Fruit fly (Drosophila melanogaster) whole organism, embryonic: ENCODE measurements around the gene CG32488.

Experiments used
- Bgb ChIP-seq: fragments of 200-800 bp; sonication (Bioruptor generic); IDR thresholded peaks from 2 replicates; pipeline ENCODE4 v1.3.6; 2022; ENCODE audit warnings: missing biosample characterization, missing genetic modification characterization; ENCODE audit not compliant: partially characterized antibody
- Blimp-1 ChIP-seq: fragments of 200-800 bp; sonication (Bioruptor generic); optimal IDR thresholded peaks from 3 replicates; lab custom pipeline; 2018; ENCODE audit warnings: missing biosample characterization, missing genetic modification characterization, mild to moderate bottlenecking, moderate library complexity, missing genetic modification reagents
- Bteb2 ChIP-seq: fragments of 200-800 bp; sonication (Bioruptor generic); optimal IDR thresholded peaks from 2 replicates; lab custom pipeline; 2016; ENCODE audit warnings: missing biosample characterization, missing genetic modification characterization
- CG10959 ChIP-seq: fragments of 200-800 bp; sonication (Bioruptor generic); IDR thresholded peaks from 2 replicates; pipeline ENCODE4 v1.3.6; 2022; ENCODE audit warnings: missing biosample characterization, missing genetic modification characterization
- CG11093 ChIP-seq: fragments of 200-800 bp; sonication (Bioruptor generic); IDR thresholded peaks from 3 replicates; pipeline ENCODE4 v1.3.6; 2022; ENCODE audit warnings: missing biosample characterization, missing genetic modification characterization
- CG11504 ChIP-seq: fragments of 200-800 bp; sonication (Bioruptor generic); optimal IDR thresholded peaks from 3 replicates; lab custom pipeline; 2019; ENCODE audit warnings: missing biosample characterization, mild to moderate bottlenecking, missing genetic modification characterization, moderate library complexity
- CG12071 ChIP-seq: fragments of 200-800 bp; sonication (Bioruptor generic); optimal IDR thresholded peaks from 3 replicates; lab custom pipeline; 2018; ENCODE audit warnings: missing biosample characterization, mild to moderate bottlenecking, missing genetic modification characterization
- CG14014 ChIP-seq: fragments of 200-800 bp; sonication (Bioruptor generic); IDR thresholded peaks from 2 replicates; pipeline ENCODE4 v1.3.6; 2022; ENCODE audit warnings: missing biosample characterization, missing genetic modification characterization
- CG1602 ChIP-seq: fragments of 200-800 bp; sonication (Bioruptor generic); optimal IDR thresholded peaks from 3 replicates; lab custom pipeline; 2016; ENCODE audit warnings: missing biosample characterization, missing genetic modification characterization
- CG16813 ChIP-seq: fragments of 200-800 bp; sonication (Bioruptor generic); IDR thresholded peaks from 3 replicates; pipeline ENCODE4 v1.3.6; 2022; ENCODE audit warnings: missing biosample characterization, missing genetic modification characterization; ENCODE audit not compliant: partially characterized antibody
- CG17359 ChIP-seq: fragments of 200-800 bp; sonication (Bioruptor generic); optimal IDR thresholded peaks from 3 replicates; lab custom pipeline; 2018; ENCODE audit warnings: missing biosample characterization, mild to moderate bottlenecking, missing genetic modification characterization, moderate library complexity
- CG18764 ChIP-seq: fragments of 200-800 bp; sonication (Bioruptor generic); optimal IDR thresholded peaks from 3 replicates; lab custom pipeline; 2016; ENCODE audit warnings: missing biosample characterization, missing genetic modification characterization
- CG2116 ChIP-seq: fragments of 200-800 bp; sonication (Bioruptor generic); optimal IDR thresholded peaks from 3 replicates; lab custom pipeline; 2018; ENCODE audit warnings: missing biosample characterization, mild to moderate bottlenecking, missing genetic modification characterization
- CG2120 ChIP-seq: fragments of 200-800 bp; sonication (Bioruptor generic); optimal IDR thresholded peaks from 3 replicates; lab custom pipeline; 2016; ENCODE audit warnings: missing biosample characterization, missing genetic modification characterization
- CG2202 ChIP-seq: fragments of 200-800 bp; sonication (Bioruptor generic); optimal IDR thresholded peaks from 2 replicates; lab custom pipeline; 2018; ENCODE audit warnings: missing biosample characterization, mild to moderate bottlenecking, missing genetic modification characterization
- CG2875 ChIP-seq: fragments of 200-800 bp; sonication (Bioruptor generic); optimal IDR thresholded peaks from 2 replicates; lab custom pipeline; 2017; ENCODE audit warnings: missing biosample characterization, mild to moderate bottlenecking, missing genetic modification characterization, missing genetic modification reagents
- CG31365 ChIP-seq: fragments of 200-800 bp; sonication (Bioruptor generic); optimal IDR thresholded peaks from 2 replicates; lab custom pipeline; 2018; ENCODE audit warnings: missing biosample characterization, mild to moderate bottlenecking, missing genetic modification characterization
- CG3407 ChIP-seq: fragments of 200-800 bp; sonication (Bioruptor generic); optimal IDR thresholded peaks from 2 replicates; lab custom pipeline; 2018; ENCODE audit warnings: missing biosample characterization, mild to moderate bottlenecking, missing genetic modification characterization
- CG42726 ChIP-seq: fragments of 200-800 bp; sonication (Bioruptor generic); IDR thresholded peaks from 2 replicates; pipeline ENCODE4 v1.3.6; 2022; ENCODE audit warnings: missing biosample characterization, missing genetic modification characterization; ENCODE audit not compliant: partially characterized antibody
- CG4360 ChIP-seq: fragments of 200-800 bp; sonication (Bioruptor generic); IDR thresholded peaks from 2 replicates; pipeline ENCODE4 v1.3.6; 2022; ENCODE audit warnings: missing biosample characterization, missing genetic modification characterization
- CG4617 ChIP-seq: fragments of 200-800 bp; sonication (Bioruptor generic); optimal IDR thresholded peaks from 3 replicates; lab custom pipeline; 2016; ENCODE audit warnings: missing biosample characterization, missing genetic modification characterization, borderline replicate concordance
- CG4854 ChIP-seq: fragments of 200-800 bp; sonication (Bioruptor generic); optimal IDR thresholded peaks from 2 replicates; lab custom pipeline; 2016; ENCODE audit warnings: missing biosample characterization, missing genetic modification characterization, inconsistent platforms
- CG6689 ChIP-seq: fragments of 200-800 bp; sonication (Bioruptor generic); IDR thresholded peaks from 2 replicates; pipeline ENCODE4 v1.3.6; 2022; ENCODE audit warnings: missing biosample characterization, missing genetic modification characterization
- CG6765 ChIP-seq: fragments of 200-800 bp; sonication (Bioruptor generic); optimal IDR thresholded peaks from 3 replicates; lab custom pipeline; 2017; ENCODE audit warnings: missing biosample characterization, mild to moderate bottlenecking, missing genetic modification characterization
- Dbx ChIP-seq: fragments of 200-800 bp; sonication (Bioruptor generic); IDR thresholded peaks from 3 replicates; pipeline ENCODE4 v1.3.6; 2022; ENCODE audit warnings: missing biosample characterization, missing genetic modification characterization
- Doc3 ChIP-seq: fragments of 200-800 bp; sonication (Bioruptor generic); IDR thresholded peaks from 3 replicates; pipeline ENCODE4 v1.3.6; 2022; ENCODE audit warnings: missing biosample characterization, missing genetic modification characterization; ENCODE audit not compliant: partially characterized antibody
- Ets65A ChIP-seq: fragments of 200-800 bp; sonication (Bioruptor generic); peaks from one replicate; lab custom pipeline; 2016; ENCODE audit warnings: missing biosample characterization, missing genetic modification characterization
- HHEX ChIP-seq: fragments of 200-800 bp; sonication (Bioruptor generic); optimal IDR thresholded peaks from 3 replicates; lab custom pipeline; 2017; ENCODE audit warnings: missing biosample characterization, mild to moderate bottlenecking, missing genetic modification characterization, missing genetic modification reagents
- HLH3B ChIP-seq: fragments of 200-800 bp; sonication (Bioruptor generic); IDR thresholded peaks from 2 replicates; pipeline ENCODE4 v1.3.6; 2022; ENCODE audit warnings: missing biosample characterization, missing genetic modification characterization
- Hr39 ChIP-seq: fragments of >200 bp; optimal IDR thresholded peaks from 2 replicates; lab custom pipeline; 2017
- Hr78 ChIP-seq, 2 experiments: fragments of 200-800 bp in 1 of 2; fragments of >200 bp in 1 of 2; sonication (Bioruptor generic) in 1 of 2; optimal IDR thresholded peaks; 2 replicates each; lab custom pipeline; 2017 to 2019; ENCODE audit warnings: missing biosample characterization in 2 of 2, missing genetic modification characterization in 2 of 2, mild to moderate bottlenecking in 1 of 2, moderate library complexity in 1 of 2
- Hsf ChIP-seq: fragments of 200-800 bp; sonication (Bioruptor generic); optimal IDR thresholded peaks from 3 replicates; lab custom pipeline; 2016; ENCODE audit warnings: missing biosample characterization, missing genetic modification characterization
- Med ChIP-seq: fragments of 200-800 bp; sonication (Bioruptor generic); peaks from one replicate; lab custom pipeline; 2016; ENCODE audit warnings: missing biosample characterization, missing genetic modification characterization, mild to moderate bottlenecking, inconsistent platforms, moderate library complexity
- Optix ChIP-seq: fragments of 200-800 bp; sonication (Bioruptor generic); IDR thresholded peaks from 3 replicates; pipeline ENCODE4 v1.3.6; 2022; ENCODE audit warnings: missing biosample characterization, missing genetic modification characterization
- Pdp1 ChIP-seq, 2 experiments: fragments of 200-800 bp; sonication (Bioruptor generic); optimal IDR thresholded peaks; 3 replicates each; lab custom pipeline; 2016; ENCODE audit warnings: missing biosample characterization in 2 of 2, missing genetic modification characterization in 2 of 2, mild to moderate bottlenecking in 1 of 2, moderate library complexity in 1 of 2
- Ptx1 ChIP-seq: fragments of 200-800 bp; sonication (Bioruptor generic); IDR thresholded peaks from 2 replicates; pipeline ENCODE4 v1.3.6; 2022; ENCODE audit warnings: missing biosample characterization, missing genetic modification characterization
- Side ChIP-seq: fragments of 200-800 bp; sonication (Bioruptor generic); optimal IDR thresholded peaks from 2 replicates; lab custom pipeline; 2016; ENCODE audit warnings: missing biosample characterization, missing genetic modification characterization
- Usf ChIP-seq: fragments of 200-800 bp; sonication (Bioruptor generic); optimal IDR thresholded peaks from 2 replicates; lab custom pipeline; 2017; ENCODE audit warnings: missing genotype, missing biosample characterization, missing genetic modification characterization
- bcd ChIP-seq: fragments of 200-800 bp; sonication (Bioruptor generic); optimal IDR thresholded peaks from 2 replicates; lab custom pipeline; 2017; ENCODE audit warnings: missing biosample characterization, mild to moderate bottlenecking, missing genetic modification characterization
- ci ChIP-seq: fragments of 200-800 bp; sonication (Bioruptor generic); IDR thresholded peaks from 3 replicates; pipeline ENCODE4 v1.3.6; 2022; ENCODE audit warnings: missing biosample characterization, missing genetic modification characterization
- fd64A ChIP-seq: fragments of 200-800 bp; sonication (Bioruptor generic); optimal IDR thresholded peaks from 3 replicates; lab custom pipeline; 2018; ENCODE audit warnings: missing biosample characterization, mild to moderate bottlenecking, missing genetic modification characterization
- fru ChIP-seq: fragments of >200 bp; optimal IDR thresholded peaks from 2 replicates; lab custom pipeline; 2017
- hbn ChIP-seq: fragments of 200-800 bp; sonication (Bioruptor generic); IDR thresholded peaks from 2 replicates; pipeline ENCODE4 v1.3.6; 2022; ENCODE audit warnings: missing biosample characterization, missing genetic modification characterization; ENCODE audit not compliant: partially characterized antibody
- pros ChIP-seq: fragments of 200-800 bp; sonication (Bioruptor generic); optimal IDR thresholded peaks from 3 replicates; lab custom pipeline; 2019; ENCODE audit warnings: missing biosample characterization, mild to moderate bottlenecking, missing genetic modification characterization, moderate library complexity
- ro ChIP-seq: fragments of 200-800 bp; sonication (Bioruptor generic); IDR thresholded peaks from 2 replicates; pipeline ENCODE4 v1.3.6; 2022; ENCODE audit warnings: missing biosample characterization, missing genetic modification characterization
- salm ChIP-seq: fragments of 200-800 bp; sonication (Bioruptor generic); optimal IDR thresholded peaks from 2 replicates; lab custom pipeline; 2018; ENCODE audit warnings: missing biosample characterization, mild to moderate bottlenecking, missing genetic modification characterization
- sc ChIP-seq, 3 experiments: fragments of >200 bp in 2 of 3; fragments of 200-800 bp in 1 of 3; sonication (Bioruptor generic) in 1 of 3; optimal IDR thresholded peaks; 2 replicates in 2 of 3; 3 replicates in 1 of 3; lab custom pipeline; 2017; ENCODE audit warnings: mild to moderate bottlenecking in 1 of 3, missing biosample characterization in 1 of 3, missing genetic modification characterization in 1 of 3, missing genetic modification reagents in 1 of 3
- schlank ChIP-seq: fragments of 200-800 bp; sonication (Bioruptor generic); optimal IDR thresholded peaks from 2 replicates; lab custom pipeline; 2018; ENCODE audit warnings: missing biosample characterization, mild to moderate bottlenecking, missing genetic modification characterization
- tgo ChIP-seq: fragments of 200-800 bp; sonication (Bioruptor generic); IDR thresholded peaks from 3 replicates; pipeline ENCODE4 v1.3.6; 2022; ENCODE audit warnings: missing biosample characterization, missing genetic modification characterization
- tll ChIP-seq, 2 experiments: fragments of 200-800 bp in 1 of 2; fragments of >200 bp in 1 of 2; sonication (Bioruptor generic) in 1 of 2; optimal IDR thresholded peaks; 2 replicates each; lab custom pipeline; 2017 to 2019; ENCODE audit warnings: missing biosample characterization in 2 of 2, missing genetic modification characterization in 2 of 2, mild to moderate bottlenecking in 1 of 2, moderate library complexity in 1 of 2

CG32488 gene

DNA sequence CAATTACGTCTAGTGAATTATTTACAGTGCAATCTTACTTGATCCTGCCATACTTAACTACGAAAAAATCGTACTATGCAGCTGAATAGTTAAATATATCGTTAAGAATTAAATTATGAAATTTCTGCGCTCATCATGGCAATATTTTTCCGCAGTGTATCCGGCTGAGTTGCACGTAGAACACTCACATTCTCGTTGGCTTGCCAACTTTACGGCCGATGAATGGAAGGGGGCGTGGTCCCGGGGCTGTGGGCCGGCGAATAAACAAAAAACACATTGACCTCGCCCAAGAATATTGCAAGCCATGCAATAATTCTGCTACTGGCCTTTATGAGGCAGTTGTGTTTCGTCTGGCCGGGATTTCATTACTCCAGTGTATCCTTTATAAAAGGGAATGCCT lies 28.1 kb downstream of the CG32488 start (continued):
- TF ChIP-seq CG14014 (GFP tag; lab: Robert Waterston, UW) (no peak), ro (GFP tag; lab: Robert Waterston, UW) (no peak), Doc3 (GFP tag; lab: Robert Waterston, UW) (no peak), CG12071 (GFP tag; lab: Kevin White, UChicago) (no peak), ci (GFP tag; lab: Robert Waterston, UW) (no peak), CG2202 (no peak), Hr78 (GFP tag; optimal IDR thresholded peaks at IDR 0.05; lab: Kevin White, UChicago) (no peak), CG4854 (GFP tag; lab: Kevin White, UChicago) (no peak), tll (GFP tag; optimal IDR thresholded peaks at IDR 0.05; lab: Kevin White, UChicago) (no peak), fd64A (GFP tag; lab: Kevin White, UChicago) (no peak), Hsf (no peak), sc (optimal IDR thresholded peaks at IDR 0.05; lab: Kevin White, UChicago) (no peak), sc (GFP tag; optimal IDR thresholded peaks at IDR 0.05; lab: Kevin White, UChicago) (no peak), Optix (GFP tag; lab: Robert Waterston, UW) (no peak), CG16813 (GFP tag; lab: Robert Waterston, UW) (no peak), CG10959 (GFP tag; lab: Robert Waterston, UW) (no peak), CG3407 (GFP tag; lab: Kevin White, UChicago) (no peak), CG4617 (GFP tag; lab: Kevin White, UChicago) (no peak), CG2875 (no peak), CG6689 (GFP tag; lab: Robert Waterston, UW) (0 out of 2 replicates have a peak, but pooled peaks have one; percentile 27), HLH3B (GFP tag; lab: Robert Waterston, UW) (0 out of 2 replicates have a peak, but pooled peaks have one; percentile 8), CG6765 (GFP tag; lab: Kevin White, UChicago) (no peak), tgo (GFP tag; lab: Robert Waterston, UW) (0 out of 3 replicates have a peak, but pooled peaks have one; percentile 16), pros (no peak), Blimp-1 (no peak), CG18764 (GFP tag; lab: Kevin White, UChicago) (no peak), bcd (GFP tag; lab: Kevin White, UChicago) (no peak), CG11093 (GFP tag; lab: Robert Waterston, UW) (no peak), CG17359 (tag; lab: Kevin White, UChicago) (no peak), CG31365 (no peak)
- TF ChIP-seq, all 482 proteins: peak for 16

DNA sequence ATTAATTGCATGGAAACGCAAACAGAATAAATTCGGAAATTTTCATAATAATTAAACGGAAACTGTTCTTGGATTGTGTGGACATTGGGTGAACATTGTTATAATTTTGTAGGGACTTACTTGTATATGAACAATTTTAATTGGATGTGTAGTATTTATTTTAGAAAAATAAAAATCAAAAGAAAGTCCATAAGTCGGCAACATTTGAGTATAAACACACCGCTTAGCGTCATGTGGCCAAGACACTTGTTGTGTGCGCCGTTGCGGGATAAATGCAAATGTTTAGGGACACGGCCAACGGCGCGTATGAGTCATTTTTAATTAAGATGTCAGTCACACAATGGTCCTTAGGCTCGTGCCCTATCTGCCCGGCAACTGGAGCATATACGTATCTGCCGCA lies 29.6 kb downstream of the CG32488 start:
- TF ChIP-seq Ptx1 (no peak), CG11504 (peak; percentile 94)

DNA sequence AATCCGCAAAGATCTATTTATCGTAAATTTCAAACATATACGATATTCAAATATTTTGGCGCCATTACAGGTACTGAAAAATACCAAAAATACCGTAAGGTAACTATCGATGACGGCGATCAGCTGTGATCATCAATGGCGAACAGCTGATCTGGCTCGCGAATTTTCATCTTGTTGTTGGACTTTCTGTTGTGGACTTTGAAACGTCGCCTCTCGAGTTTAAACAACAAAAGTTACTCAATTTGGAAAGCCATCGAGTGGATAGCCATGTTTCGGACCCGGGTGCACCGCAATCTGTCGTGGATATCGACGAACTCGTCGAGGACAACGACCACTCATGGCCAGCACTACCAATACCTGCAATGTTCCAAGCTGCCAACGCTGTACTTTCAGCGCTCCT lies 35.0 kb downstream of the CG32488 start, which contains the start of gene CPT2:
Gene CPT2 (plus strand): TSS at position 167 of the 400 bp plus-strand sequence.
- TF ChIP-seq Pdp1 (GFP tag; optimal IDR thresholded peaks at IDR 0.05; lab: Kevin White, UChicago) = no peak
- TF ChIP-seq Ets65A (GFP tag; lab: Kevin White, UChicago) = no peak
- no peak for TF ChIP-seq Med
- TF ChIP-seq HHEX (GFP tag; lab: Kevin White, UChicago) = no peak
- no peak for TF ChIP-seq schlank (tag; lab: Kevin White, UChicago)
- TF ChIP-seq Dbx (GFP tag; lab: Robert Waterston, UW) = no peak
- no peak for TF ChIP-seq CG2116 (GFP tag; lab: Kevin White, UChicago)
- TF ChIP-seq CG2120 (GFP tag; lab: Kevin White, UChicago) = no peak
- no peak for TF ChIP-seq Bteb2 (GFP tag; lab: Kevin White, UChicago)
- TF ChIP-seq fru = no peak
- TF ChIP-seq CG4360 (GFP tag; lab: Robert Waterston, UW) = peak; percentile 66; the same call in 1 of the 2 replicates
- no peak for TF ChIP-seq CG1602 (GFP tag; lab: Kevin White, UChicago)
- peak; percentile 75 for TF ChIP-seq hbn (GFP tag; lab: Robert Waterston, UW)
- no peak for TF ChIP-seq Usf
- TF ChIP-seq CG42726 (GFP tag; lab: Robert Waterston, UW) = peak; percentile 38; the same call in 1 of the 2 replicates
- TF ChIP-seq salm (tag; lab: Kevin White, UChicago) = no peak
- TF ChIP-seq Side (GFP tag; lab: Kevin White, UChicago) = no peak
- no peak for TF ChIP-seq Hr39
- peak; percentile 70 for TF ChIP-seq Bgb (GFP tag; lab: Robert Waterston, UW)
